Fruit fly (Drosophila melanogaster): ENCODE results near the gene AP-2alpha.
A peak's percentile ranks its signal among the peaks of the same experiment; 100 is the strongest.

Gene AP-2alpha

DNA sequence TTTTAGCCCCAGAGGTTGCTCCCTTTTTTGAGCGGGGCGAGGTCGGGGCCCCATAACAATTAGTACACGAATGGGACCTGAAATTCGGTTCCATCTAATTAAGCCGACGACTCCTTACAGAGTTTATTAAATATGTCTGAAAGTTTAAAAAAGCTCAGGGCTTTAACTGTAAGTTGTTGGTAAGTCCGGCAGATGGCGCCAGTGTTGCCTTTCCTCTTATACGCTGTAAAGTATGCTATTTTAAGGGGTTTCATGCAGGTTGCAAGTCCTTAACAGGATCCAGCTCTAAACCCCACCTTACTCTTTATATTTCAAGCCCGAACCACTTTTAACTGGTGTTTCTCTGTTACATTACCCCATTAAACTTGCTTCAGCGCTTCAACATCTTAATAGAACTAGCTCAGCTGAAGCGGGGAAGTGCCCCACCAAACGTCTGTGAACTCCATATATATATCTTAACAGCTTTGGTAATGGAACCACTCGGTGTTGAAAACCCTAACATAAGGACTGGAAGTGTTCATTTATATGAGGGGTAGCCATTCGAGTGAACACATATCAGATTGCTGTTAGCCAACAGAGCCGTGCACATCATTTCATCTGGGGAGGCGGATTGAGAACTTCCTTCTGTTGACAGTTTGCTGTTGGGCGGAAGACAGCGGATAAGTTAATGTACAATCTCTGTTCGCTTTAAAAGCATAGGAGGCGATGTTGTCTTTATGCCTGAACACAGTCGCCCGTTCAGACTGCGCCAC is 19.0 kb downstream of the AP-2alpha start:
- TF ChIP-seq CG11617 (GFP tag; optimal IDR thresholded peaks at IDR 0.05) (no peak), Crg-1 (GFP tag; optimal IDR thresholded peaks at IDR 0.05) (no peak), Mnt (GFP tag; optimal IDR thresholded peaks at IDR 0.05) (no peak), kay (GFP tag; ENCODE audit: borderline replicate concordance) (no peak), ovo (GFP tag; optimal IDR thresholded peaks at IDR 0.05) (no peak), CG7045 (GFP tag; optimal IDR thresholded peaks at IDR 0.05) (no peak), pad (GFP tag; optimal IDR thresholded peaks at IDR 0.05) (peak; percentile 91)

DNA sequence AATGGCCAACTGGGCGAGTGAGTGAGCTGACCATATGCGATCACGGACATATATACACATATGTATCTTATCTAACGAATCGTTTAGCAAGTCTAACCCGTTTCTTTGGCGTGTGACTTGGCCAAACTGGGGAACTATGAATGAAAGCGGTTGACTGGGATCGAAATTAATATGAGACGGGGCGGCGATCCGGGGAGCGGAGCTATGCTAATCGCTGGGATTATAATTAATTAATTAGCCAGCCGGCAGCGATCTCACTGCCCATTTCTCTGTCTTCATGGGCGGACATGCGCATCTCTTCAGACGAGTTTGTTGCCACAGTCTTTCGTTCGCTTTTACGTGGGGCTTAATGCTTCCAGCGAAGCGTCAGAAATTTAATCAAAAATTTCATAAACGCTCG is 22.0 kb downstream of the AP-2alpha start:
- TF ChIP-seq tj (GFP tag; optimal IDR thresholded peaks at IDR 0.05) (no peak), ovo (GFP tag; optimal IDR thresholded peaks at IDR 0.05) (no peak), toe (GFP tag; optimal IDR thresholded peaks at IDR 0.05) (no peak), CG5204 (GFP tag; optimal IDR thresholded peaks at IDR 0.05) (no peak)

DNA sequence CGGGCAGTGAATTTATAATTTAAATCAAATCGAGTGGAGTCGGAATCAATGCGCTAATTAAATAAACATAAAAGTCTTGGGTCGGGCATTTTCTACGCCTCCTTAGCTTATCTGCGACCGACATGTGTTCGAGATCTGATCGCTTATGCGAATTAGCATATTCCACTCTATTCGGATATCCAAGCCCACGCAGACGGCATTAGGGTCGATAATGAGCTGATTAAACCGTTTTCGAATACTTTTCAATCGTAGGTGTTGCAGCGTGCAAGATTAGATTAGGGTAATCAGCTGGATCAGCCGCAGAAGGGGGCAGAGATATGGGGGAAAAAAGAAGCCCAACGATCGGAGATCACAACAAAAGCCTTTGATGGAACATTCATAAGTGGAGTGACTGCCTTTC is 24.1 kb downstream of the AP-2alpha start:
- TF ChIP-seq kay (GFP tag; ENCODE audit: borderline replicate concordance): no peak
- TF ChIP-seq bab1 (GFP tag; optimal IDR thresholded peaks at IDR 0.05): no peak
- no peak for TF ChIP-seq cic (GFP tag; optimal IDR thresholded peaks at IDR 0.05)
- no peak for TF ChIP-seq ovo (GFP tag; optimal IDR thresholded peaks at IDR 0.05)
- no peak for TF ChIP-seq CG12768 (GFP tag; optimal IDR thresholded peaks at IDR 0.05)
- no peak for TF ChIP-seq Hr96 (GFP tag; optimal IDR thresholded peaks at IDR 0.05)
- TF ChIP-seq pad (GFP tag; optimal IDR thresholded peaks at IDR 0.05): no peak
- TF ChIP-seq tj (GFP tag; optimal IDR thresholded peaks at IDR 0.05): no peak
- TF ChIP-seq cnc (optimal IDR thresholded peaks at IDR 0.05): no peak
- no peak for TF ChIP-seq CG1620 (GFP tag; optimal IDR thresholded peaks at IDR 0.05)
- no peak for TF ChIP-seq Mnt (GFP tag; optimal IDR thresholded peaks at IDR 0.05)
- no peak for TF ChIP-seq Clk (GFP tag; optimal IDR thresholded peaks at IDR 0.05)
- no peak for TF ChIP-seq Crg-1 (GFP tag; optimal IDR thresholded peaks at IDR 0.05)
- no peak for TF ChIP-seq toe (GFP tag; optimal IDR thresholded peaks at IDR 0.05)
- no peak for TF ChIP-seq CG7101 (tag; optimal IDR thresholded peaks at IDR 0.05)
- no peak for TF ChIP-seq CG33017 (tag; optimal IDR thresholded peaks at IDR 0.05)
- no peak for TF ChIP-seq CG14711 (tag; optimal IDR thresholded peaks at IDR 0.05)
- no peak for TF ChIP-seq CG11617 (GFP tag; optimal IDR thresholded peaks at IDR 0.05)
- no peak for TF ChIP-seq CG5204 (GFP tag; optimal IDR thresholded peaks at IDR 0.05)

DNA sequence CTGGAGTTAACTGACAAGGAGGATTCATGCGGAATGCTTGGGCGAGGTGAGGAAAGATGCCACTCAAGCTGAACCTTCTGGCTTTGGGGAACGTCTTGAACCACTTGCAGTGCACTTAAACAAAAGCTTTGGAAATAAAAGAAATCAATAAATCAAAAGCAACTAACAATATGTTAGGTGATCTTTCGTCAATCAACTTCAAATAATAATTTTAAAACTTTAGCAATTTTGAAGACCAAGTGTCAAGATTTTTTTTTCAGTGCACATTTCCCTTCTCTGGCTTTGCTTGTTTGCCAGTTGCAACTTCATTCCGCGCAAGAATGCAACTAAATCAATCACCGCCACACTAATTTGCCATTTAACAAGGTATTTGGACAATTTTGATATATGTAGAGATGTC is 31.8 kb downstream of the AP-2alpha start:
- TF ChIP-seq CG1620 (GFP tag; optimal IDR thresholded peaks at IDR 0.05) (no peak), cnc (optimal IDR thresholded peaks at IDR 0.05) (no peak), CG14711 (tag; optimal IDR thresholded peaks at IDR 0.05) (no peak), CG7045 (GFP tag; optimal IDR thresholded peaks at IDR 0.05) (no peak), tj (GFP tag; optimal IDR thresholded peaks at IDR 0.05) (no peak)

DNA sequence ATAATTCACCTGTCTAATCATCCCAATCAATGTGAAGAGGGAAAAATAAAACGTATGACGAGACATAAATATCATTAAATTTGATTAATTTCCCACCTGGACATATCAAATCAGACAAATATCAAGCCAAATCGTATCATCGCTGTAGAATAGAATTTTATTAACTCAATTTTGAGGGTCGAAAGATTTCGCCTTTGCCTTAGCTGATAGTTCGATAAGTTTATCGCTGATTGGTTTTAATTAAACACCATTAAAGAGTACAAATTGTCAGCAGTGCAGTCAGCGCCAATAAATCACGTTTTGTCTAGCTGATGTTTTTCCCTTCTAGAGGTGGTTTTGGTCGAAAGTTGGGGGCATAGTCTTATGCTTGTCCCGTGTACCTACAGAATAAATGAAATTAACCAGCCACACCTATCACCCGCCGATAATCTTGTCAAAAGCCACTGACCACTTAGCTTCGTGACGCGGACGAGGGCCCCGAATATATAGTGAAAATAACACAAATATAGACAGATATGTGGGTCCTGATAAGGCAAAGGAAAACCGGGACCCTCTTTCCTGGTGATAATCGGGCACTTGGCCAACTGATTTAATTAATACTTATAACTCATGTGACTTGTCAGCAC is 35.6 kb downstream of the AP-2alpha start:
- no peak for TF ChIP-seq CG1620 (GFP tag; optimal IDR thresholded peaks at IDR 0.05)
- no peak for TF ChIP-seq Crg-1 (GFP tag; optimal IDR thresholded peaks at IDR 0.05)
- TF ChIP-seq toe (GFP tag; optimal IDR thresholded peaks at IDR 0.05): no peak
- no peak for TF ChIP-seq CG5204 (GFP tag; optimal IDR thresholded peaks at IDR 0.05)
- no peak for TF ChIP-seq CG7101 (tag; optimal IDR thresholded peaks at IDR 0.05)
- no peak for TF ChIP-seq CG14711 (tag; optimal IDR thresholded peaks at IDR 0.05)
- no peak for TF ChIP-seq CG7045 (GFP tag; optimal IDR thresholded peaks at IDR 0.05)
- TF ChIP-seq ovo (GFP tag; optimal IDR thresholded peaks at IDR 0.05): no peak

DNA sequence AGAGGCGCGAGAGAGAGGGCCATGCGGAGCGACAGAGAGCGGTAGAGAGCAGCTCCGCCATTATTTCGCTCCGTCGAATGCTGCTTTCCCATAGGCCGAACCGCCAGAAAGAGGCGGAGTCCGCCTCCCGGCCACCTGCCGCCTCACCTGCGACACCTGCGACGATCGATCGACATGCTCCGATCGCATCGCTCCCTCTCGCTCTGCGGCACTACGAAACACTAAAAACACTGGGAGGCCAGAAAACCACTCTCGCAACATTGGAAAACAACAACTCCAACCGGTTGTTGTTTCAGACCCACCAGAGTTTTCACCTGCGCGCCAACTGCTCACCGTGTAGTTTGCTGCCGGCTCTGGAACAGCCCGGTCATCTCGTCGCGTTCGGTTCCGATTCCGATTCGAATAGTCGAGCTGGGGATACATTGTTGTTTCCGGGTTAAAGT is 36.8 kb downstream of the AP-2alpha start, which contains the start of gene al:
al (plus strand) TSS at position 333 of the 443 bp plus-strand sequence.
- TF ChIP-seq ovo (GFP tag; optimal IDR thresholded peaks at IDR 0.05): no peak
- TF ChIP-seq cnc (optimal IDR thresholded peaks at IDR 0.05): no peak

DNA sequence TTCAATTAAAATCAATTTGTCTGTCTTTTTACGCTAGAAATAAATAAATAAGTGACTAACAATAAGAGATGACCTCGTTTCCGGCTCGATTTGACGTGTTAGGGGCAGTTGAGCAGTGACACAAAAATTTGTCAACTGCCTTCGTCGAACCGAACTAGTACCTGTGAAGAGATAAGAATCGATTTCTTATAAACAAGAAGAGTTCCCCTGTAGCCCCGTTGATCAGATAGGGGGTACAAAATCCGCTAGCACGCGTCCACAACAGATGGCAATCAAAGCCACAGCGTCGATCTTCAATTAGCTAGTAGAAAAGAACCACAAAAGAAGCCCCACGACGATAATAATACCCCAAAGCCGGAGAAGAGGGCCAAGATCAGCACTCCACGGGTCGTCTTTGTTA is 42.8 kb downstream of the AP-2alpha start:
- TF ChIP-seq CG5204 (GFP tag; optimal IDR thresholded peaks at IDR 0.05) (no peak), CG7101 (tag; optimal IDR thresholded peaks at IDR 0.05) (no peak), Crg-1 (GFP tag; optimal IDR thresholded peaks at IDR 0.05) (no peak), bab1 (GFP tag; optimal IDR thresholded peaks at IDR 0.05) (no peak), CG11617 (GFP tag; optimal IDR thresholded peaks at IDR 0.05) (no peak), cnc (optimal IDR thresholded peaks at IDR 0.05) (no peak), CG14711 (tag; optimal IDR thresholded peaks at IDR 0.05) (no peak)
